Worm (Caenorhabditis elegans): Measurements from ENCODE around the gene F32A5.8.

ce11 chrII:7269783-7270182, 13.9 kb downstream of the F32A5.8 start:
- TF ChIP-seq pha-4 (tag; optimal IDR thresholded peaks at IDR 0.05): no peak
- TF ChIP-seq hlh-12 (tag; optimal IDR thresholded peaks at IDR 0.05): no peak
- no peak for TF ChIP-seq mes-4 (tag; optimal IDR thresholded peaks at IDR 0.05)

Data from whole organism, young adult.